Worm (Caenorhabditis elegans): ENCODE results near the gene fbxb-17.
"Not testable (repeated sequence)": the region's sequence is repeated elsewhere in the genome, so short reads cannot be mapped to it uniquely, and the experiment has no call there.

DNA sequence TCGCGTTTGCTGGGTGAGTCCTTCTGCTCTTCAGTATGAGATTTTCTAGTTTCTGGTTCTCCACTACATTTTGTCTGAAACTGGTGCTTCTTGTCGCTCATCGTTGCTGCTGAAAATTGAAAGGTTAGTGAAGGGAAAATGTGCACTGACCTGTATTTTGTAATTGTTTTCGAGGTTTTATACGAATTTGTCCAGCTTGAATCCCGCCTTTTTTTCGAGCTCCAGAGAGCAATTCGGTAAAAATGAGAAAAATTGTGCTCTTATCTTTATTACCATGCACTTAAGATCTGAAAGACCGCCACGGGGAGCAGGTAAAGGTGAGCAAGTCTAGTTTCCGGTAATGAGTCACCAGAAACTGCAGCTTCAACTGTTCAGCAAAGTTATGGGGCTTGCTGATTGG lies 48.4 kb upstream of the fbxb-17 start, which contains the start of gene C08E3.15:
- not testable (repeated sequence) for TF ChIP-seq B0310.2 (tag; optimal IDR thresholded peaks at IDR 0.05); hmbx-1 (tag; optimal IDR thresholded peaks at IDR 0.05); ceh-36 (tag; optimal IDR thresholded peaks at IDR 0.05); flt-1 (GFP tag; IDR thresholded peaks at IDR 0.05); tbx-37 (GFP tag; conservative IDR thresholded peaks at IDR 0.05); scrt-1 (GFP tag; IDR thresholded peaks at IDR 0.05); tbx-11 (GFP tag; IDR thresholded peaks at IDR 0.05); pes-1 (GFP tag; IDR thresholded peaks at IDR 0.05); ama-1 (optimal IDR thresholded peaks at IDR 0.05)

All from whole organism, early embryonic.